Fruit fly (Drosophila melanogaster) whole organism, pupa: ENCODE data around the gene Nup35.

Experiments used
- CG12605 ChIP-seq: fragments of 200-800 bp; sonication (Bioruptor generic); IDR thresholded peaks from 2 replicates; pipeline ENCODE4 v1.3.6; 2022; ENCODE audit warnings: missing biosample characterization, missing genetic modification characterization
- D1 ChIP-seq: fragments of 200-800 bp; sonication (Bioruptor generic); optimal IDR thresholded peaks from 2 replicates; lab custom pipeline; 2018; ENCODE audit warnings: missing biosample characterization, mild to moderate bottlenecking, missing genetic modification characterization, moderate library complexity
- EcR ChIP-seq: fragments of 200-800 bp; sonication (Bioruptor generic); optimal IDR thresholded peaks from 3 replicates; lab custom pipeline; 2019; ENCODE audit warnings: missing biosample characterization, missing genetic modification characterization, mild to moderate bottlenecking, moderate library complexity, missing genetic modification reagents
- fd96Ca ChIP-seq: fragments of 200-800 bp; sonication (Bioruptor generic); IDR thresholded peaks from 3 replicates; pipeline ENCODE4 v1.3.6; 2022; ENCODE audit warnings: missing biosample characterization, missing genetic modification characterization

DNA sequence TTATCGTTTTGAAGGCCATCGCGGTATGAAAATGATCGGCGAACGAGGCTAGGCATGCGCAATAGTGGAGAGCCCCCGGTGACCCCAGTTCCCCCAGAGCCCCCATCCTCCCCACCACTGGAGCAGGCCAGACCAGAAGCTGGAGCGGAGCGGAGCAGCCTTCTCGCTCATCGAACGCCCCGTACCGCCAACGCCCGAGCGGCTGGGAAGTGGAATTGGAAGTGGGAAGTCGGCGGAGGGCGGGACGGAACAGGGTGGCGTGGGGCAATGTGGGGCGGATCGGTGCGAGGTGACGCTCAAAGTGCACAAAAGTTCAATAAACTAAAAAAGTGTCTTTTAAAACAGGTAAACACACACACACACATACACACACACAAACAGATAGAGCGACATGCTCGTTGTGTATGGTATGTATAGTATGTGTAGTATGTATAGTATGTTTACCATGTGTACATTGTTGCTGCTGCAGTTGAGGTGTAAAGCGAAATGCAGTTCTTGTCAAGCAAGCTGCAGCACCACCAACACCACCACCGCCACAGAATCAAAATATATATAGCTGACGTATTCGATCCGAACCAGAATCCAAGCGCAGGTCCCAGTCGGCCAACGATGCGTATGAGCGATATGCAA lies 23.7 kb downstream of the Nup35 start:
- no peak for TF ChIP-seq fd96Ca (GFP tag; lab: Robert Waterston, UW)
- TF ChIP-seq CG12605: no peak
- no peak for TF ChIP-seq D1 (tag; lab: Kevin White, UChicago)
- TF ChIP-seq EcR (GFP tag; lab: Kevin White, UChicago): peak; percentile 92
